Fruit fly (Drosophila melanogaster) whole organism, prepupa: ENCODE data around the gene L2HGDH.

Experiments used
- CG10631 ChIP-seq: fragments of 200-800 bp; sonication (Bioruptor generic); optimal IDR thresholded peaks from 2 replicates; lab custom pipeline; 2016; ENCODE audit warnings: missing biosample characterization, missing genetic modification characterization
- CG10669 ChIP-seq: fragments of 200-800 bp; sonication (Bioruptor generic); optimal IDR thresholded peaks from 3 replicates; lab custom pipeline; 2018; ENCODE audit warnings: missing biosample characterization, mild to moderate bottlenecking, missing genetic modification characterization, moderate library complexity
- CG11762 ChIP-seq: fragments of 200-800 bp; sonication (Bioruptor generic); optimal IDR thresholded peaks from 3 replicates; lab custom pipeline; 2016; ENCODE audit warnings: missing biosample characterization, missing genetic modification characterization; ENCODE audit not compliant: insufficient read depth
- CG15336 ChIP-seq: fragments of 200-800 bp; sonication (Bioruptor generic); IDR thresholded peaks from 2 replicates; pipeline ENCODE4 v1.3.6; 2022; ENCODE audit warnings: missing biosample characterization, missing genetic modification characterization
- CG1621 ChIP-seq: fragments of 200-800 bp; sonication (Bioruptor generic); optimal IDR thresholded peaks from 3 replicates; lab custom pipeline; 2018; ENCODE audit warnings: missing biosample characterization, mild to moderate bottlenecking, missing genetic modification characterization
- CG16779 ChIP-seq: fragments of 200-800 bp; sonication (Bioruptor generic); optimal IDR thresholded peaks from 3 replicates; lab custom pipeline; 2017; ENCODE audit warnings: missing biosample characterization, mild to moderate bottlenecking, missing genetic modification characterization
- CG31627 ChIP-seq: fragments of 200-800 bp; sonication (Bioruptor generic); optimal IDR thresholded peaks from 3 replicates; lab custom pipeline; 2016; ENCODE audit warnings: missing biosample characterization, missing genetic modification characterization
- CG32006 ChIP-seq: fragments of 200-800 bp; sonication (Bioruptor generic); optimal IDR thresholded peaks from 3 replicates; lab custom pipeline; 2017; ENCODE audit warnings: missing biosample characterization, mild to moderate bottlenecking, missing genetic modification characterization
- CG34406 ChIP-seq: fragments of 200-800 bp; sonication (Bioruptor generic); optimal IDR thresholded peaks from 3 replicates; lab custom pipeline; 2016; ENCODE audit warnings: missing biosample characterization, missing genetic modification characterization
- CG3919 ChIP-seq: fragments of 200-800 bp; sonication (Bioruptor generic); optimal IDR thresholded peaks from 3 replicates; lab custom pipeline; 2016; ENCODE audit warnings: missing biosample characterization, missing genetic modification characterization
- CG4318 ChIP-seq: fragments of 200-800 bp; sonication (Bioruptor generic); optimal IDR thresholded peaks from 3 replicates; lab custom pipeline; 2017; ENCODE audit warnings: missing biosample characterization, mild to moderate bottlenecking, missing genetic modification characterization
- CG6163 ChIP-seq: fragments of 200-800 bp; sonication (Bioruptor generic); IDR thresholded peaks from 3 replicates; pipeline ENCODE4 v1.3.6; 2022; ENCODE audit warnings: missing biosample characterization, missing genetic modification characterization
- CG6276 ChIP-seq: fragments of 200-800 bp; sonication (Bioruptor generic); optimal IDR thresholded peaks from 2 replicates; lab custom pipeline; 2017; ENCODE audit warnings: missing biosample characterization, mild to moderate bottlenecking, missing genetic modification characterization
- CG6792 ChIP-seq: fragments of 200-800 bp; sonication (Bioruptor generic); optimal IDR thresholded peaks from 3 replicates; lab custom pipeline; 2016; ENCODE audit warnings: missing biosample characterization, missing genetic modification characterization
- CG6808 ChIP-seq: fragments of 200-800 bp; sonication (Bioruptor generic); optimal IDR thresholded peaks from 3 replicates; lab custom pipeline; 2017; ENCODE audit warnings: missing biosample characterization, missing genetic modification characterization, mild to moderate bottlenecking, moderate library complexity, missing genetic modification reagents
- CG6854 ChIP-seq: fragments of 200-800 bp; sonication (Bioruptor generic); optimal IDR thresholded peaks from 2 replicates; lab custom pipeline; 2017; ENCODE audit warnings: missing biosample characterization, mild to moderate bottlenecking, missing genetic modification characterization
- CG7368 ChIP-seq: fragments of 200-800 bp; sonication (Bioruptor generic); optimal IDR thresholded peaks from 3 replicates; lab custom pipeline; 2016; ENCODE audit warnings: missing biosample characterization, missing genetic modification characterization
- CG8119 ChIP-seq: fragments of 200-800 bp; sonication (Bioruptor generic); IDR thresholded peaks from 3 replicates; pipeline ENCODE4 v1.3.6; 2022; ENCODE audit warnings: missing biosample characterization, missing genetic modification characterization
- CG8319 ChIP-seq: fragments of 200-800 bp; sonication (Bioruptor generic); optimal IDR thresholded peaks from 3 replicates; lab custom pipeline; 2016; ENCODE audit warnings: missing biosample characterization, missing genetic modification characterization
- CG9139 ChIP-seq: fragments of 200-800 bp; sonication (Bioruptor generic); optimal IDR thresholded peaks from 3 replicates; lab custom pipeline; 2017; ENCODE audit warnings: missing biosample characterization, mild to moderate bottlenecking, missing genetic modification characterization
- Eip75B ChIP-seq: fragments of 200-800 bp; sonication (Bioruptor generic); optimal IDR thresholded peaks from 3 replicates; lab custom pipeline; 2016; ENCODE audit warnings: missing biosample characterization, missing genetic modification characterization
- Eip78C ChIP-seq: fragments of 200-800 bp; sonication (Bioruptor generic); peaks from one replicate; lab custom pipeline; 2016; ENCODE audit warnings: missing biosample characterization, missing genetic modification characterization
- Eip93F ChIP-seq: fragments of 200-800 bp; sonication (Bioruptor generic); optimal IDR thresholded peaks from 2 replicates; lab custom pipeline; 2016; ENCODE audit warnings: missing biosample characterization, mild to moderate bottlenecking, missing genetic modification characterization
- Ets96B ChIP-seq: fragments of 200-800 bp; optimal IDR thresholded peaks from 2 replicates; lab custom pipeline; 2019; ENCODE audit warnings: missing biosample characterization, mild to moderate bottlenecking, missing genetic modification characterization, moderate library complexity
- Hr38 ChIP-seq: sonication (Bioruptor generic); optimal IDR thresholded peaks from 2 replicates; lab custom pipeline; 2016; ENCODE audit warnings: missing biosample characterization, missing genetic modification characterization
- Lpt ChIP-seq: fragments of 200-800 bp; sonication (Bioruptor generic); optimal IDR thresholded peaks from 3 replicates; lab custom pipeline; 2016; ENCODE audit warnings: missing biosample characterization, missing genetic modification characterization
- Smox ChIP-seq: fragments of 200-800 bp; sonication (Bioruptor generic); optimal IDR thresholded peaks from 3 replicates; lab custom pipeline; 2016; ENCODE audit warnings: missing biosample characterization, missing genetic modification characterization
- Sox14 ChIP-seq: fragments of 200-800 bp; sonication (Bioruptor generic); optimal IDR thresholded peaks from 3 replicates; lab custom pipeline; 2016; ENCODE audit warnings: missing biosample characterization, missing genetic modification characterization
- Sox15 ChIP-seq: fragments of 200-800 bp; sonication (Bioruptor generic); optimal IDR thresholded peaks from 3 replicates; lab custom pipeline; 2016; ENCODE audit warnings: missing biosample characterization, missing genetic modification characterization
- achi ChIP-seq: fragments of 200-800 bp; sonication (Bioruptor generic); optimal IDR thresholded peaks from 3 replicates; lab custom pipeline; 2016; ENCODE audit warnings: missing biosample characterization, missing genetic modification characterization
- acj6 ChIP-seq: fragments of 200-800 bp; sonication (Bioruptor generic); optimal IDR thresholded peaks from 3 replicates; lab custom pipeline; 2016; ENCODE audit warnings: missing biosample characterization, missing genetic modification characterization
- cyc ChIP-seq: fragments of 200-800 bp; sonication (Bioruptor generic); optimal IDR thresholded peaks from 3 replicates; lab custom pipeline; 2016; ENCODE audit warnings: missing biosample characterization, missing genetic modification characterization
- dac ChIP-seq: fragments of 200-800 bp; sonication (Bioruptor generic); optimal IDR thresholded peaks from 2 replicates; lab custom pipeline; 2017; ENCODE audit warnings: missing biosample characterization, mild to moderate bottlenecking, missing genetic modification characterization
- dsx ChIP-seq: fragments of 200-800 bp; optimal IDR thresholded peaks from 3 replicates; lab custom pipeline; 2019; ENCODE audit warnings: missing biosample characterization, mild to moderate bottlenecking, missing genetic modification characterization, moderate library complexity; ENCODE audit not compliant: poor library complexity, severe bottlenecking
- esn ChIP-seq: fragments of 200-800 bp; sonication (Bioruptor generic); optimal IDR thresholded peaks from 2 replicates; lab custom pipeline; 2016; ENCODE audit warnings: missing biosample characterization, mild to moderate bottlenecking, missing genetic modification characterization, moderate library complexity
- fd59A ChIP-seq: fragments of 200-800 bp; sonication (Bioruptor generic); optimal IDR thresholded peaks from 2 replicates; lab custom pipeline; 2017; ENCODE audit warnings: missing biosample characterization, mild to moderate bottlenecking, missing genetic modification characterization, missing genetic modification reagents
- fd85E ChIP-seq: fragments of 200-800 bp; sonication (Bioruptor generic); optimal IDR thresholded peaks from 3 replicates; lab custom pipeline; 2016; ENCODE audit warnings: missing biosample characterization, missing genetic modification characterization
- fkh ChIP-seq: fragments of 200-800 bp; sonication (Bioruptor generic); optimal IDR thresholded peaks from 3 replicates; lab custom pipeline; 2017; ENCODE audit warnings: missing biosample characterization, mild to moderate bottlenecking, missing genetic modification characterization, moderate library complexity
- lz ChIP-seq: fragments of 200-800 bp; sonication (Bioruptor generic); optimal IDR thresholded peaks from 3 replicates; lab custom pipeline; 2016; ENCODE audit warnings: missing biosample characterization, missing genetic modification characterization
- net ChIP-seq: fragments of 200-800 bp; sonication (Bioruptor generic); optimal IDR thresholded peaks from 3 replicates; lab custom pipeline; 2016; ENCODE audit warnings: missing biosample characterization, missing genetic modification characterization
- pdm3 ChIP-seq: fragments of 200-800 bp; sonication (Bioruptor generic); optimal IDR thresholded peaks from 3 replicates; lab custom pipeline; 2016; ENCODE audit warnings: missing biosample characterization, missing genetic modification characterization
- salr ChIP-seq, 2 experiments: fragments of 200-800 bp; sonication (Bioruptor generic); optimal IDR thresholded peaks; 3 replicates each; lab custom pipeline; 2016 to 2018; ENCODE audit warnings: missing biosample characterization in 2 of 2, missing genetic modification characterization in 2 of 2, mild to moderate bottlenecking in 1 of 2
- ss ChIP-seq, 2 experiments: fragments of 200-800 bp; sonication (Bioruptor generic); optimal IDR thresholded peaks; 2 replicates in 1 of 2; 3 replicates in 1 of 2; lab custom pipeline; 2017 to 2018; ENCODE audit warnings: mild to moderate bottlenecking in 2 of 2, missing biosample characterization in 2 of 2, missing genetic modification characterization in 2 of 2, moderate library complexity in 1 of 2
- topi ChIP-seq: fragments of 200-800 bp; sonication (Bioruptor generic); optimal IDR thresholded peaks from 3 replicates; lab custom pipeline; 2016; ENCODE audit warnings: missing biosample characterization, missing genetic modification characterization
- vri ChIP-seq: fragments of 200-800 bp; sonication (Bioruptor generic); optimal IDR thresholded peaks from 3 replicates; lab custom pipeline; 2016; ENCODE audit warnings: missing biosample characterization, mild to moderate bottlenecking, missing genetic modification characterization

The L2HGDH gene

dm6 chr2L:18965367-18966213 lies 8.7 kb downstream of the L2HGDH start (continued):
- TF ChIP-seq dsx (GFP tag; lab: Kevin White, UChicago): no peak
- no peak for TF ChIP-seq CG9139 (GFP tag; lab: Kevin White, UChicago)
- no peak for TF ChIP-seq CG8319 (GFP tag; lab: Kevin White, UChicago)
- TF ChIP-seq CG16779 (tag; lab: Kevin White, UChicago): no peak
- TF ChIP-seq CG6808 (GFP tag; lab: Kevin White, UChicago): no peak
- TF ChIP-seq fkh (GFP tag; lab: Kevin White, UChicago): peak; percentile 74
- TF ChIP-seq pdm3: no peak
- TF ChIP-seq CG15336 (GFP tag; lab: Robert Waterston, UW): peak; percentile 31; the same call in 1 of the 2 replicates

DNA sequence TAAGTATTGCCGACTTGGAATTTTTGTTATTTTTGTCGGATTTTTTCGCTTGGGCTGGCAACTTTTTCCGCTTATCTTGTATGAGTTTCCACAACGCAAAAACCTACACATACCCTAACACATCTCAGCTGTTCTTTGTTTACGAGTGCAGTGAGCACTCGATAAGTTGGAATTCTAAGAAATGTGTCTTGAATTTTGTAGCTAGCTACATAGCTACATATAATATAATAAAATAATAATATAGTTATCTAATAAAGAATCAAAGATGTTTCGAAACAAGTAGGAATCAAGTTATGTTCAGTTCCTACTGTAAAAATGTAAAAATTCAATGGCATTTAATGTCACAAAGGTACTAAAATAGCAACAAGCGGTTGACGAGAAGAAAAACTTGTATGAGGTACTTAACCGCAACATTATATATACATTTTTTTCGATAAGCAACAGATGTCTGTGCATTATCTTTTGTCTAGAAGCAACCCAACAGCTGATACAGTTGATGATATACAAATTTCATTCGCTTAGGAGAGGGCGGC lies 17.0 kb downstream of the L2HGDH start, which contains the start of gene Bhmt:
TSS of gene Bhmt (minus strand) at position 170 of the 533 bp plus-strand sequence.
- TF ChIP-seq CG3919 (GFP tag; lab: Kevin White, UChicago) (peak; percentile 83), CG10631 (GFP tag; lab: Kevin White, UChicago) (peak; percentile 86), lz (GFP tag; lab: Kevin White, UChicago) (peak; percentile 66), Eip78C (peak; percentile 95), vri (peak; percentile 72), pdm3 (no peak), CG15336 (GFP tag; lab: Robert Waterston, UW) (peak; percentile 87), Lpt (peak; percentile 69), fd59A (peak; percentile 48), fd85E (GFP tag; lab: Kevin White, UChicago) (peak; percentile 70), CG11762 (peak; percentile 79), CG4318 (GFP tag; lab: Kevin White, UChicago) (peak; percentile 56), esn (GFP tag; lab: Kevin White, UChicago) (peak; percentile 88), net (GFP tag; lab: Kevin White, UChicago) (peak; percentile 80), achi (GFP tag; lab: Kevin White, UChicago) (peak; percentile 88), CG9139 (GFP tag; lab: Kevin White, UChicago) (peak; percentile 82), acj6 (GFP tag; lab: Kevin White, UChicago) (peak; percentile 84), dac (GFP tag; lab: Kevin White, UChicago) (peak; percentile 34), CG6854 (GFP tag; lab: Kevin White, UChicago) (peak; percentile 79), dsx (GFP tag; lab: Kevin White, UChicago) (peak; percentile 93), CG7368 (GFP tag; lab: Kevin White, UChicago) (peak; percentile 85), CG6163 (GFP tag; lab: Robert Waterston, UW) (peak; percentile 93), cyc (peak; percentile 61), Eip75B (GFP tag; lab: Kevin White, UChicago) (peak; percentile 71), CG34406 (peak; percentile 89), salr (GFP tag; optimal IDR thresholded peaks at IDR 0.05; lab: Kevin White, UChicago) (peak; percentile 65 to 69), CG32006 (GFP tag; lab: Kevin White, UChicago) (peak; percentile 80), Sox14 (GFP tag; lab: Kevin White, UChicago) (peak; percentile 86), CG6276 (GFP tag; lab: Kevin White, UChicago) (peak; percentile 78), CG1621 (tag; lab: Kevin White, UChicago) (peak; percentile 72), CG31627 (peak; percentile 54), CG6792 (GFP tag; lab: Kevin White, UChicago) (peak; percentile 86), Ets96B (tag; lab: Kevin White, UChicago) (peak; percentile 92), fkh (GFP tag; lab: Kevin White, UChicago) (peak; percentile 82), CG8119 (GFP tag; lab: Robert Waterston, UW) (peak; percentile 86), Sox15 (GFP tag; lab: Kevin White, UChicago) (peak; percentile 62), Eip93F (GFP tag; lab: Kevin White, UChicago) (peak; percentile 89), CG10669 (GFP tag; lab: Kevin White, UChicago) (peak; percentile 87), Hr38 (GFP tag; lab: Kevin White, UChicago) (no peak), ss (GFP tag; optimal IDR thresholded peaks at IDR 0.05; lab: Kevin White, UChicago) (peak in 1 of 2 experiments; percentile 88), Smox (GFP tag; lab: Kevin White, UChicago) (peak; percentile 65), CG8319 (GFP tag; lab: Kevin White, UChicago) (peak; percentile 65), topi (peak; percentile 80)
